Fruit fly (Drosophila melanogaster): Measurements from ENCODE around the gene mRpL13.

Gene mRpL13

dm6 chr2L:18878439-18878838 is 19.4 kb upstream of the mRpL13 start:
- no peak for TF ChIP-seq noc (tag; optimal IDR thresholded peaks at IDR 0.05)

DNA sequence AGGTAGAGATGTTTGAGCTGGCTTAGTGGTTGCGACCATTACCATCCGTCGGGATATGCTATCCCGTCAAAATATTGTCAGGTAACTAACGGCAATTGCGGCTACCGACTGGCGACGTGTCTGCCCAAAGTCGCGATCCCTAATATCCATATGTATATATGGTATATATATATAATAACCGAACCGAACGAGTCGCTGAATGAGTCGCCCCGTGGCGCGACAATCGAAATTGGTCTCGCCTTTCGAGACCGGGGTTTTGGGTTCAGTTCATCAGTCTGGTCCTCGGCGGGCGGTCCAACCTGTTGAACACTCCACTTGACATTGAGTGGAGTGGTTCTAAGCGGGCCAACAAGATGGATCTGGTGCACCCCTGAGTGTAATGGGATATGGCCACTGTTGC is 16.2 kb upstream of the mRpL13 start:
- no peak for TF ChIP-seq noc (tag; optimal IDR thresholded peaks at IDR 0.05)

dm6 chr2L:18871822-18872221 is 12.8 kb upstream of the mRpL13 start:
- TF ChIP-seq noc (tag; optimal IDR thresholded peaks at IDR 0.05): no peak

DNA sequence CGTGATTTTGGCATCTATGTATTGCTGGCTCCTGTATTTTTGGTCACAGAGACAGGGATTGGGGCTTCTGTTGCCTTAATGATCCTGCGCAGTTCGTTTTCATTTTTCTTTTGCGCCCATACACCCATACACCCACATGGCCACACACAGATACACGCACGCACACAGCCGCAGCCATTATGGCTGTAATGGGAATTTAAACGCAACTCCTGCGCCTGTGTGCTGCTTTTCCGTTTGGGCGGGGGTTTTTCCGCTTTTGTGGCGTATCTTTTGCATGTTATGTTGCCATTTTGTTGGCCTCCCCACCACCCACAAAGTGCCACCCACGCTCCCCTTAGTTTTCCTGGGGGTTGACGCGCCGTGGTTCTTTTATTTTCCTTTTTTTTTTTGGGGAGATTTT is 8.8 kb upstream of the mRpL13 start:
- no peak for TF ChIP-seq noc (tag; optimal IDR thresholded peaks at IDR 0.05)

- no peak for TF ChIP-seq noc (tag; optimal IDR thresholded peaks at IDR 0.05)
These were observed 7.5 kb upstream of the mRpL13 start for dm6 chr2L:18866582-18866981.

dm6 chr2L:18864981-18865380 is 5.9 kb upstream of the mRpL13 start:
- TF ChIP-seq noc (tag; optimal IDR thresholded peaks at IDR 0.05): no peak

DNA sequence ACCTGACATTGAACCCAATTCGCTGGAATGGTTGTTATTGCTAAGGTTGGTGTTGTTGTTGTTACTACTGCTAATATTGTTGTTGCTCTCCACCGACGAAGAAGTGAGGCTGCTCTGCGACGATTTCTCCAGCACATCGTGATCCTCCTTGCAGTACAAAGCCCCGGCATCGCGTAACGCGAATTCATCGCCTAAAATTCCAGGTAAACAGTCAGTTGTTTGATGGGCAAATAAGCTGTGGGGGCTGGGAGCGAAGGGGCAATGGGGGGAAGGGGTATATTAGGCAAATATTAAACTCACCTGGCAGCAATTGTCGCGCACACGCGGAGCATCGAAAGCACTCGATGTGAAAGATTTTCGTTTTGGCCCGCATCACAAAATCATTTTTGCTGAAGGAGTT is 5.0 kb upstream of the mRpL13 start:
- no peak for TF ChIP-seq noc (tag; optimal IDR thresholded peaks at IDR 0.05)

DNA sequence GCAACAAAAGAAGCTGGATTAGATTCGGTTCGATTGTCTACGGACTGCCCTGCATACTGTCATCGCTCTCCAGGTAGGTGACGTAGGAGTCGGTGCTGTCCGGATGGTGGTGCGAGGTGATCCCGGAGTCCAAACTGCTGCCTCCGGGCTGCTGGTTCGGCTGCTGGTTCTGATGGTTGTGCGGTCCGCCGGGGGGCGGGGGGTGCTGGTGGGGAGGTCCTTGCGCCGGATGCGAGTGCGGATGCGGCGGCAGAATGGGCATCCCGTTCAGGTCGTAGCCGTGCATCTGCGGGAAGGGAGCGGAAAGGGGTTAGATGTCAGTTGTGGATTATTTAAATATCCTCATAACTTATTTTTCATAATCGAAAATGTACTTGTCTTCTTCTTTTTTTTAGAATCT is 1.9 kb upstream of the mRpL13 start:
- no peak for TF ChIP-seq noc (tag; optimal IDR thresholded peaks at IDR 0.05)

- TF ChIP-seq noc (tag; optimal IDR thresholded peaks at IDR 0.05): peak; percentile 96
These were observed 1.4 kb downstream of the mRpL13 start for dm6 chr2L:18857635-18858059.

DNA sequence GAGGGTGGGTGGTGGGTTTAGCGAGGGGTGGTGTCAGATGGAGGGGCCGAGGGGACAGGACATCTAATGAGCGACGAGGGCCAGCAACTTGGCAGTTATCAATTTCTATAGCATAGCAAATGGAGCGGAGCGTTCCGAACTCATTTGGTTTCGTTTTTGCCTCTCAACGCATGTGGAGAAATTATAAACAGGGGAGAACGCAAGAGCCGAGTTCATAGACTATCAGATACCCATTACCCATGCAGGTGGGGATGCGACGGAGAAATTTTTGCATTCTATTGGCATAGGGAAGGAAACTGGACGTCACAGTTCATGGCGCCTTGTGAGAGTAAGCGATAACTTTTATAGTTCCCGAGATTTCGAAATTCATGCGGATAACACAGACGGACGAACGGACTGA is 6.8 kb downstream of the mRpL13 start:
- no peak for TF ChIP-seq noc (tag; optimal IDR thresholded peaks at IDR 0.05)

DNA sequence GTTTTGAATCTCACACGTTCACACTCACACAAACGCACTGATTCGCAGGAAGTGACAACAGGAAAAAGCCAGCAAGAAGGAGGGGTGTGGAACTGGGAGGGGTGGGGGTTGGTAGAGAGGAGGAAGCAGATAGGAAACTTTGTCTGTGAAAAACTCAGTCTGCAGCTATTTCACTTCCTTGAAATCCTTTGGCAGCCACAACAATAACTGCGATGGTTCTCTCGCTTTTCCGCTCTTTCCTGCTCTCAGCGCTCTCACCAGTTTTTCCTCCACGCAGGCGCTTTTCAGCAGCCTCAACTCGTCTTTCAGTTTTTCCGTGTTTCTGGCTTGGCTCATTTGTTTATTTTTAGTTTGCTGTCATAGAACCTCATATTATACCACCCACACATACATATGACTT is 12.2 kb downstream of the mRpL13 start:
- TF ChIP-seq noc (tag; optimal IDR thresholded peaks at IDR 0.05): no peak

DNA sequence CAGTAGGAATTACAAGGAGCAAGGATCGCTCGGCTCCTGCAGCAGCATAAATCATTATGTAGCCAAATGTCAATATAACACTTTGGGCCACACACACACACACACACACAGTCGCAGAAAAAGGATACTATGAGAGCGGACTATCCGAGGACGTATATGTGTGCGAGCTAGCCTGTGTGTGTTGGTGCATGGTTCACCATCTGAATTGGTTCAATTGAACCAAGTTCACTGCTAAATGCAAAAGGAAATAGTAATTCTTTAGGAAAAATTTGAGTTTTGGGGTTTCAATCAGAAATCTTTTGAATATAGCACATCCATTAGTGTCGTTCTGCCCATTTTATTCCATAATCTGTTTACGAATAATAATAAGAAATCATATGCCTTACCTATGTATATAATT is 12.9 kb downstream of the mRpL13 start:
- no peak for TF ChIP-seq noc (tag; optimal IDR thresholded peaks at IDR 0.05)

DNA sequence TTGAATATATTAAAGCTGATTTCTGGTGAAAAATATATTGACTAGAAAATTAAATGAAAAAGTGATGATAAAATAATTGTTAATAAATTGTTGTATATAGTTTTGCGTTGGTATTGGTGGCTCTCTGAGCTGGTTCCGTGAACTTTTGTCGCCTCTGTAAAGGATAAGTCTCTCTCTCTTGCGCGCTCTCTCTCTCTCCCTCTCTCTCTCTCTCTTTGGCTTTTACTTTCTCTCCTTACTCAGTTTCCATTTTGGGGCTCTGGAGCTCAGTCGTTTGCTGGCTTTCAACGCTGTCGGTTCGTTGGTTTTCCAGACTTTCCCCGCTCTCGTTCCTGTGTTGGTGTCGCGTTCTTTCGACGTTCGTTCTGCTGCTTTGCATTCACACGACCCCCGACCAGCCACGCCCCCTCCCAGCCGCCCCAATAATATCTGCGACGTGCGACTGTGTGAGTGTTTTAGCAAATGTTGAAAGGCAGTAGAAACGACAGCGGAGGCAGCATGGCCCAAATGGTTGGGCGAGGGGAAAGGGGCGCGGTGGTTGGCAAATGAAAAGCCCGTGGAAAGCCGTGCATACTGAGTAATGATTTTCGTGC is 14.0 kb downstream of the mRpL13 start, which contains the start of gene CG17321:
Gene CG17321, plus strand, starts transcription at position 268 of the 593 bp plus-strand sequence.
- TF ChIP-seq noc (tag; optimal IDR thresholded peaks at IDR 0.05): no peak

dm6 chr2L:18844479-18844878 is 14.6 kb downstream of the mRpL13 start, which contains the start of gene CG33120:
Gene CG33120, minus strand, starts transcription at chr2L:18844579.
- TF ChIP-seq noc (tag; optimal IDR thresholded peaks at IDR 0.05): no peak

dm6 chr2L:18843560-18843959 is 15.5 kb downstream of the mRpL13 start:
- TF ChIP-seq noc (tag; optimal IDR thresholded peaks at IDR 0.05): no peak

dm6 chr2L:18841210-18841609 is 17.8 kb downstream of the mRpL13 start, which contains the start of gene CG31752:
Gene CG31752, minus strand, starts transcription at chr2L:18841310.
- no peak for TF ChIP-seq noc (tag; optimal IDR thresholded peaks at IDR 0.05)

DNA sequence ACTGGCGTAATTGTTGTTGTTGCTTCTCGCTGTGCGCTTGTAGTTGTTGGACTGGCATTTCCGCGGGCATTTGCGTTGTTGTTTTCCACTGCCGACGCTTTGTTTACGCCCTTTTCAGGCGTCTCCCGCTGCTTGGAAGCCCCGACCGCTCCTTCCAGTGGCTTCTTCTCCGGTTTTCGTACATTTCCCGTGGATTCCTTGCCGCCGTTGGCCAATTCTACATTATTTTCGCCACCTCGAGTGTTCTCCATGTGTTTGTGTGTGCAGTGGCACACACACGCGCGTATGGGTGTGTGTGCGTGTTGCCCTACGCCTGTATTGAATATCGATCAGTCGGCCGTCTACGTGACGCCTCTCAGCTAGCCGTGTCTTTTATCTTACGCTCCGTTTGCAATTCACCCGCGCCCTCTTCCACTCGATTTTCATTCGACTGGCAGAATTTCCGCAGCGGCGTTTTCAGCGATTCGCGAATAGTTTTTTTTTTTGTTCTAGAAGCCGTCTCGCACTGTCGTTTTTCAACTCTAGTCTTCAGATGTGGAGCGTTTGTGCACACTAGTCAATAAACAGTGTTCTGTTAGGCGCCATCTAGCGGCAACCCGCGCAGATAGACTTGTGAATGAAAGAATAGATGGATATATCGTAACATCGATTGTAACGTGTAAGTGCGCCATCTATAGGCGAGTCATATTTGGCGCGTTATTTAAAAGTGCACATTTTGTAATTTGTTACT is 19.7 kb downstream of the mRpL13 start, which contains the start of gene CG10600:
Gene CG10600, minus strand, starts transcription at position 537 of the 730 bp plus-strand sequence.
- peak; percentile 76 for TF ChIP-seq noc (tag; optimal IDR thresholded peaks at IDR 0.05)

Measured in whole organism, larva.